Worm (Caenorhabditis elegans) whole organism, L1 larva: ENCODE data around the gene K12H6.8.

Experiments used
- C16A3.4 ChIP-seq: fragments of 150-350 bp; optimal IDR thresholded peaks from 2 replicates; lab custom pipeline; 2014; ENCODE audit warnings: missing biosample characterization, missing genetic modification characterization
- C34B4.2 ChIP-seq: sonication (generic microtip); optimal IDR thresholded peaks from 2 replicates; lab custom pipeline; 2017; ENCODE audit warnings: mild to moderate bottlenecking, missing genetic modification characterization, missing compliant biosample characterization
- F16B12.6 ChIP-seq: fragments of 150-350 bp; optimal IDR thresholded peaks from 2 replicates; lab custom pipeline; 2014; ENCODE audit warnings: missing biosample characterization, missing genetic modification characterization
- Y116A8C.19 ChIP-seq: sonication (generic microtip); optimal IDR thresholded peaks from 2 replicates; lab custom pipeline; 2016; ENCODE audit warnings: missing compliant biosample characterization, missing genetic modification characterization, borderline replicate concordance
- ama-1 ChIP-seq: fragments of 150-350 bp; optimal IDR thresholded peaks from 2 replicates; lab custom pipeline; 2014
- ceh-63 ChIP-seq: fragments of 200-800 bp; sonication (Bioruptor generic); optimal IDR thresholded peaks from 2 replicates; lab custom pipeline; 2018; ENCODE audit warnings: mild to moderate bottlenecking, missing genetic modification characterization, missing compliant biosample characterization
- ceh-8 ChIP-seq: fragments of 200-800 bp; sonication (Bioruptor generic); optimal IDR thresholded peaks from 2 replicates; lab custom pipeline; 2018; ENCODE audit warnings: mild to moderate bottlenecking, missing genetic modification characterization, moderate library complexity, missing compliant biosample characterization
- ceh-82 ChIP-seq, 3 experiments: fragments of 150-350 bp in 1 of 3; sonication (generic microtip) in 2 of 3; optimal IDR thresholded peaks; 2 replicates each; lab custom pipeline; 2014 to 2017; ENCODE audit warnings: missing biosample characterization in 3 of 3, missing genetic modification characterization in 3 of 3
- ceh-88 ChIP-seq: fragments of 200-800 bp; sonication (Bioruptor generic); IDR thresholded peaks from 2 replicates; pipeline ENCODE4 v1.3.6; 2022; ENCODE audit warnings: missing genetic modification characterization, missing compliant biosample characterization
- dpl-1 ChIP-seq, 3 experiments: fragments of 150-350 bp in 2 of 3; sonication (generic microtip) in 1 of 3; optimal IDR thresholded peaks; 2 replicates each; lab custom pipeline; 2014 to 2017; ENCODE audit warnings: missing biosample characterization in 3 of 3, missing genetic modification characterization in 3 of 3, missing genetic modification reagents in 3 of 3
- efl-3 ChIP-seq: fragments of 200-800 bp; sonication (Bioruptor generic); optimal IDR thresholded peaks from 2 replicates; lab custom pipeline; 2018; ENCODE audit warnings: mild to moderate bottlenecking, missing genetic modification characterization, missing compliant biosample characterization
- elt-2 ChIP-seq: sonication (generic microtip); optimal IDR thresholded peaks from 2 replicates; lab custom pipeline; 2016; ENCODE audit warnings: missing genetic modification characterization, mild to moderate bottlenecking, inconsistent platforms, missing compliant biosample characterization, missing genetic modification reagents
- fos-1 ChIP-seq: fragments of 150-350 bp; optimal IDR thresholded peaks from 2 replicates; lab custom pipeline; 2014; ENCODE audit warnings: missing biosample characterization, missing genetic modification characterization
- grh-1 ChIP-seq: fragments of 200-800 bp; sonication (Bioruptor generic); IDR thresholded peaks from 2 replicates; pipeline ENCODE4 v1.3.6; 2022; ENCODE audit warnings: missing genetic modification reagents, missing genetic modification characterization, missing compliant biosample characterization
- hlh-4 ChIP-seq: sonication (generic microtip); optimal IDR thresholded peaks from 2 replicates; lab custom pipeline; 2016; ENCODE audit warnings: mild to moderate bottlenecking, missing genetic modification characterization, missing compliant biosample characterization
- hpl-2 ChIP-seq: fragments of 150-350 bp; optimal IDR thresholded peaks from 2 replicates; lab custom pipeline; 2014; ENCODE audit warnings: missing biosample characterization, missing genetic modification reagents, missing genetic modification characterization
- lin-14 ChIP-seq: fragments of 200-800 bp; sonication (Bioruptor generic); optimal IDR thresholded peaks from 2 replicates; lab custom pipeline; 2018; ENCODE audit warnings: mild to moderate bottlenecking, missing genetic modification characterization, moderate library complexity, missing compliant biosample characterization
- lin-15B ChIP-seq: fragments of 150-350 bp; sonication (generic microtip); optimal IDR thresholded peaks from 3 replicates; lab custom pipeline; 2014; ENCODE audit warnings: missing biosample characterization, missing genetic modification characterization
- lin-39 ChIP-seq: fragments of 150-350 bp; optimal IDR thresholded peaks from 2 replicates; lab custom pipeline; 2014; ENCODE audit warnings: missing biosample characterization, missing genetic modification reagents, missing genetic modification characterization
- mdl-1 ChIP-seq, 2 experiments: fragments of 150-350 bp; optimal IDR thresholded peaks; 2 replicates each; lab custom pipeline; 2014 to 2017; ENCODE audit warnings: missing biosample characterization in 2 of 2, missing genetic modification characterization in 2 of 2, inconsistent platforms in 1 of 2
- mep-1 ChIP-seq: fragments of 150-350 bp; optimal IDR thresholded peaks from 2 replicates; lab custom pipeline; 2014; ENCODE audit warnings: missing biosample characterization, missing genetic modification characterization
- nhr-11 ChIP-seq: fragments of 150-350 bp; optimal IDR thresholded peaks from 2 replicates; lab custom pipeline; 2014; ENCODE audit warnings: missing biosample characterization, missing genetic modification characterization
- nhr-19 ChIP-seq: fragments of 200-800 bp; sonication (Bioruptor generic); conservative IDR thresholded peaks from 2 replicates; pipeline ENCODE4 v1.3.6; 2022; ENCODE audit warnings: missing genetic modification characterization, missing compliant biosample characterization
- nhr-77 ChIP-seq: fragments of 150-350 bp; optimal IDR thresholded peaks from 2 replicates; lab custom pipeline; 2014; ENCODE audit warnings: missing biosample characterization, missing genetic modification characterization
- pax-3 ChIP-seq: fragments of 200-800 bp; sonication (Bioruptor generic); optimal IDR thresholded peaks from 2 replicates; lab custom pipeline; 2018; ENCODE audit warnings: mild to moderate bottlenecking, missing genetic modification characterization, moderate library complexity, missing compliant biosample characterization
- rnt-1 ChIP-seq: sonication (generic microtip); optimal IDR thresholded peaks from 2 replicates; lab custom pipeline; 2016; ENCODE audit warnings: mild to moderate bottlenecking, missing genetic modification characterization, moderate library complexity, missing compliant biosample characterization
- snpc-4 ChIP-seq: fragments of 150-350 bp; optimal IDR thresholded peaks from 2 replicates; lab custom pipeline; 2014; ENCODE audit warnings: missing biosample characterization, missing genetic modification characterization
- sptf-1 ChIP-seq: fragments of 150-350 bp; optimal IDR thresholded peaks from 2 replicates; lab custom pipeline; 2014; ENCODE audit warnings: missing biosample characterization, missing genetic modification characterization
- sup-37 ChIP-seq: fragments of 200-800 bp; sonication (Bioruptor generic); optimal IDR thresholded peaks from 2 replicates; lab custom pipeline; 2018; ENCODE audit warnings: mild to moderate bottlenecking, missing genetic modification characterization, missing compliant biosample characterization
- swsn-7 ChIP-seq: sonication (generic microtip); optimal IDR thresholded peaks from 2 replicates; lab custom pipeline; 2016; ENCODE audit warnings: missing genetic modification characterization, missing compliant biosample characterization
- tlp-1 ChIP-seq: fragments of 150-350 bp; optimal IDR thresholded peaks from 2 replicates; lab custom pipeline; 2014; ENCODE audit warnings: missing biosample characterization, missing genetic modification characterization
- unc-30 ChIP-seq: sonication (generic microtip); optimal IDR thresholded peaks from 2 replicates; lab custom pipeline; 2017; ENCODE audit warnings: missing biosample characterization, missing genetic modification characterization
- unc-98 ChIP-seq: fragments of 200-800 bp; sonication (Bioruptor generic); IDR thresholded peaks from 2 replicates; pipeline ENCODE4 v1.3.6; 2022; ENCODE audit warnings: missing genetic modification characterization, missing compliant biosample characterization
- xbp-1 ChIP-seq: sonication (generic microtip); optimal IDR thresholded peaks from 2 replicates; lab custom pipeline; 2016; ENCODE audit warnings: missing genetic modification characterization, missing compliant biosample characterization
- zag-1 ChIP-seq: fragments of 150-350 bp; optimal IDR thresholded peaks from 2 replicates; lab custom pipeline; 2014; ENCODE audit warnings: missing biosample characterization, missing genetic modification characterization
- ztf-11 ChIP-seq, 2 experiments: sonication (generic microtip); optimal IDR thresholded peaks; 2 replicates each; lab custom pipeline; 2016 to 2017; ENCODE audit warnings: missing genetic modification characterization in 2 of 2, missing biosample characterization in 1 of 2, missing compliant biosample characterization in 1 of 2
- ztf-4 ChIP-seq: fragments of 150-350 bp; optimal IDR thresholded peaks from 2 replicates; lab custom pipeline; 2014; ENCODE audit warnings: missing biosample characterization, missing genetic modification characterization

K12H6.8 gene

DNA sequence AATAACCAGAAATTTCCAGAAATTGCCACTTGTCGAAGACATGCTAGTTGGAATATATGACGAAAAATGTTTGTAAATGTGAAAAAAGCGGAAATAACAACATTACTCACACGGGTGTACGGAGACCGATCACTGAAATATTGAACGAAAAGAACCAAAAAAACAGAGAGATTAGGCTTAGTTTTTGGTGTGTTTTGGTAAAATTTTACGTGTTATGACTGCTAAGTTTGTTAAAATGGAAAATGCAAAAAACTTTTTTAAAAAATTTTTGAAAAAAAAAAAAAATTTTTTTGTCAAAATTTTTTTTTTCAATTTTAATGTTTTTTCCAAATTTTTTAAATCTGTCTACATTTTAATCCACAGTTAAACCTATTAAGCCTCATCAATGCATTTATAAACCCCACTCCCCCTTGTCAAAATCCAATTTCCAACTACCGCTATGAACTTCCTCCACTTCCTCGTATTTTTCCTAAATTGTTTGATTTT lies 5.2 kb upstream of the K12H6.8 start, which contains the start of the genes fut-4 and K12H6.10:
Gene fut-4, minus strand, starts transcription at position 101 of the 486 bp plus-strand sequence.
Gene K12H6.10, plus strand, starts transcription at position 436 of the 486 bp plus-strand sequence.
- TF ChIP-seq lin-15B (tag; lab: Kevin White, UChicago) (no peak), dpl-1 (GFP tag; optimal IDR thresholded peaks at IDR 0.05; lab: Kevin White, UChicago) (no peak), lin-39 (no peak), nhr-19 (no peak), unc-30 (no peak), snpc-4 (tag; lab: Kevin White, UChicago) (no peak), xbp-1 (tag; lab: Kevin White, UChicago) (no peak), rnt-1 (no peak), ama-1 (lab: Kevin White, UChicago) (no peak), elt-2 (tag; lab: Kevin White, UChicago) (no peak), ztf-11 (tag; optimal IDR thresholded peaks at IDR 0.05; lab: Kevin White, UChicago) (no peak), pax-3 (tag; lab: Kevin White, UChicago) (no peak), ceh-8 (GFP tag; lab: Kevin White, UChicago) (no peak), unc-98 (no peak), hlh-4 (tag; lab: Kevin White, UChicago) (no peak), ceh-82 (tag; optimal IDR thresholded peaks at IDR 0.05; lab: Kevin White, UChicago) (no peak)

DNA sequence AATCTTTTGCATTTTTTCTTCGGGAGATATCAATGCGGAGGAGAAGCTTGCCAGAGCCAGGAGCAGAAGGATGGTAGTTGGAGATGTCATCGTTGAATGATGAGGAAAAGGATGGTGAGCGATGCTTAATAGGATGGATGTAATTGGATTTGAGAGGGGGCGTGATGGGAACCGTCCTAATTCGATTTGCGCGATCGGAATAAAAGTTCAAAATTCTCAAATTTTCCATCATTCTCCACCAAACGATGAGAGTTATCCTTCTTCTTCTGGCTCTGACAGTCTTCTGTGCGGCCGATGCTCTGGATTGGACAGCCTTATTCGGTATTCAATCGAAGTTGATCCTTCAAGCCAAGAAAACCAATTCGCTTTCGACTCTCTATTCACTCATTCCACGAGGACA lies 3.5 kb upstream of the K12H6.8 start, which contains the start of the genes K12H6.4 and K12H6.9:
Gene K12H6.4, minus strand, starts transcription at position 101 of the 400 bp plus-strand sequence.
Gene K12H6.9, plus strand, starts transcription at position 236 of the 400 bp plus-strand sequence.
- TF ChIP-seq Y116A8C.19 (tag; lab: Kevin White, UChicago), result no peak
- TF ChIP-seq, all 84 proteins: peak for 0

DNA sequence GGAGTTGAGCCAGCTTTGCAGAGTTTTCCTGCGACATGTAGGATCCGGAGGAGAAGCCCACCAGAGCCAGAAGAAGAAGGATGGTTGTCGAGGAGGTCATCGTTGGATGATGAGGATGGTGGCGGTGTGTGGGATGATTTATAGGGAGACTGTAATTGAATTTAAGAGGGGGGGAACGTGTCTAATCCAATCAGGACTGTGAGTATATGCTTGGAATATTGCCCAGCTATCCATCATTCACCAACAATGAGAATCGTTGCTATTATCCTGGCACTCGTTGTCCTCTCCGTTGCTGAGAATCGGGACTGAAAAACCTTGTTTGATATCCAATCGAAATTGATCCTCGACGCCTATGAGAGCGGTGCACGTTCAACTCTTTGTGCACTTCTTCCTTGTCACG lies 1.6 kb upstream of the K12H6.8 start, which contains the start of gene K12H6.5:
Gene K12H6.5, minus strand, starts transcription at position 101 of the 400 bp plus-strand sequence.
- TF ChIP-seq ceh-63 (GFP tag; lab: Kevin White, UChicago) (no peak), fos-1 (no peak), nhr-77 (tag; lab: Kevin White, UChicago) (no peak), hpl-2 (GFP tag; lab: Kevin White, UChicago) (no peak), unc-98 (no peak), mdl-1 (tag; optimal IDR thresholded peaks at IDR 0.05; lab: Kevin White, UChicago) (no peak), C16A3.4 (tag; lab: Kevin White, UChicago) (no peak), grh-1 (GFP tag; lab: Robert Waterston, UW) (no peak), nhr-11 (no peak), ceh-88 (GFP tag; lab: Robert Waterston, UW) (no peak), tlp-1 (tag; lab: Kevin White, UChicago) (no peak), efl-3 (GFP tag; lab: Kevin White, UChicago) (no peak)

DNA sequence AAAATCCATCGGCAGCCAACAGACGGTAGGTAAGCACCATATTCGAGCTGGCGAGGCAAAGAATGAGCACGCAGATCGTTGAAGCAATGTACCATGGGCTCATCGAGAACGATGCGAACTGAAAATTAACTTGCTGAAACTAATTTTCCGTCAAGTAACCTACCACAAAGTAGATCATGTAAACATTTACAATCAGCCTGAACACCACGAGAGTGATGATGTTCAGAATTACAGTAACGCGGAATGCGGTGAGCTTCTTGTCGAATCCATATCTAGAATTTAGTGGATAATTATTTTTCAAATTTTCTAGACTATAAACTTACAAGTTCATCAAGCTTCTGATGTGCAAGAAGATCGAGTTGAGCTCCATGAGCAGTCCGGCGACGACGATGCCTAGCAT lies 1.8 kb downstream of the K12H6.8 start:
- TF ChIP-seq C16A3.4 (tag; lab: Kevin White, UChicago) (no peak), unc-98 (no peak), F16B12.6 (tag; lab: Kevin White, UChicago) (no peak), hlh-4 (tag; lab: Kevin White, UChicago) (no peak), zag-1 (tag; lab: Kevin White, UChicago) (no peak), ama-1 (lab: Kevin White, UChicago) (no peak), swsn-7 (no peak), C34B4.2 (tag; lab: Kevin White, UChicago) (no peak), ceh-8 (GFP tag; lab: Kevin White, UChicago) (no peak), nhr-77 (tag; lab: Kevin White, UChicago) (no peak), ztf-4 (tag; lab: Kevin White, UChicago) (no peak), lin-14 (GFP tag; lab: Kevin White, UChicago) (no peak), grh-1 (GFP tag; lab: Robert Waterston, UW) (no peak), sup-37 (GFP tag; lab: Kevin White, UChicago) (no peak), sptf-1 (tag; lab: Kevin White, UChicago) (no peak), mep-1 (tag; lab: Kevin White, UChicago) (no peak)
- TF ChIP-seq, all 84 proteins: peak for 0
